Fruit fly (Drosophila melanogaster): ENCODE data around the gene PolE1.

PolE1 gene

DNA sequence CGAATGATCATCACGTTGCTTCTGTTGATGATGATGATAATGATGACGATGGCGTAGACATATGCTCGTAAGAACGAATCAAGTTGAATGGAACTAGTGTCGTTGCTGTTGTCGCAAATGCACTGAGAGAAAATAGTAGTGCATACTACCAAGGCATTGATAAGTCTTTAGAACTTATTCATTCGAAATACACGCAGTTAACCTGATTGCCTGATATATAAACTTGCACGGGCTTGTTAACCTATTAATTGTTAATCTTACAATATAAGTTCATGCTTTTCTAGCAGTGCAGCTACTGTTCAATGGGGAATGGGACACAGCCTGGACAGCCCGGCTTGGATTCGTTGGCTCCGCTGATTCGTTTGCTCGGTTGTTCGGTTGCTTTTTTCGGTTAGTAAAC lies 21.6 kb upstream of the PolE1 start (continued):
- TF ChIP-seq Scr (GFP tag; IDR thresholded peaks at IDR 0.05; ENCODE audit: partially characterized antibody): no peak
- TF ChIP-seq slbo (GFP tag; IDR thresholded peaks at IDR 0.05): peak; percentile 83
- peak; percentile 74 for TF ChIP-seq CG17385 (GFP tag; optimal IDR thresholded peaks at IDR 0.05)
- 0 out of 2 replicates have a peak, but pooled peaks have one; percentile 52 for TF ChIP-seq Taf1 (GFP tag; IDR thresholded peaks at IDR 0.05)
- TF ChIP-seq Dll (GFP tag; IDR thresholded peaks at IDR 0.05; ENCODE audit: partially characterized antibody): no peak
- peak; percentile 71 for TF ChIP-seq caup (GFP tag; optimal IDR thresholded peaks at IDR 0.05; ENCODE audit: severe bottlenecking)
- no peak for TF ChIP-seq vnd (GFP tag; IDR thresholded peaks at IDR 0.05; ENCODE audit: partially characterized antibody)
- 0 out of 2 replicates have a peak, but pooled peaks have one; percentile 57 for TF ChIP-seq CG16779 (GFP tag; IDR thresholded peaks at IDR 0.05)
- peak; percentile 86 for TF ChIP-seq CG2678 (tag; optimal IDR thresholded peaks at IDR 0.05)
- TF ChIP-seq dpn (GFP tag; optimal IDR thresholded peaks at IDR 0.05): peak; percentile 85 to 88
- peak; percentile 98 for TF ChIP-seq Ets65A (GFP tag)
- no peak for TF ChIP-seq cg (GFP tag; optimal IDR thresholded peaks at IDR 0.05)
- TF ChIP-seq klu (GFP tag; IDR thresholded peaks at IDR 0.05): peak; percentile 64
- peak; percentile 30 for TF ChIP-seq CG8281 (tag; optimal IDR thresholded peaks at IDR 0.05)
- no peak for TF ChIP-seq Doc3 (GFP tag; IDR thresholded peaks at IDR 0.05; ENCODE audit: partially characterized antibody)
- TF ChIP-seq CG3407 (GFP tag; optimal IDR thresholded peaks at IDR 0.05): peak; percentile 77
- peak; percentile 75 for TF ChIP-seq E2f1 (GFP tag; IDR thresholded peaks at IDR 0.05)
- TF ChIP-seq mam (GFP tag; optimal IDR thresholded peaks at IDR 0.05): peak; percentile 80
- TF ChIP-seq Bgb (GFP tag; IDR thresholded peaks at IDR 0.05; ENCODE audit: partially characterized antibody): no peak
- peak; percentile 31 for TF ChIP-seq sd (tag; optimal IDR thresholded peaks at IDR 0.05)
- TF ChIP-seq Hr78 (GFP tag; optimal IDR thresholded peaks at IDR 0.05): peak in 1 of 2 experiments; percentile 40
- peak; percentile 95 for TF ChIP-seq Drgx (GFP tag; IDR thresholded peaks at IDR 0.05)
- TF ChIP-seq HLHmδ (GFP tag; optimal IDR thresholded peaks at IDR 0.05): no peak
- TF ChIP-seq bcd (GFP tag; optimal IDR thresholded peaks at IDR 0.05): peak; percentile 78
- TF ChIP-seq Jarid2 (GFP tag; optimal IDR thresholded peaks at IDR 0.05): peak; percentile 30
- TF ChIP-seq disco-r (GFP tag; optimal IDR thresholded peaks at IDR 0.05): peak; percentile 78
- TF ChIP-seq croc (GFP tag; conservative IDR thresholded peaks at IDR 0.05): peak; percentile 74
- TF ChIP-seq cad (GFP tag; optimal IDR thresholded peaks at IDR 0.05): no peak
- TF ChIP-seq CG1024 (GFP tag; IDR thresholded peaks at IDR 0.05): peak; percentile 54; the same call in 1 of the 2 replicates
- TF ChIP-seq CG12299 (tag; optimal IDR thresholded peaks at IDR 0.05): peak; percentile 66
- peak; percentile 58; the same call in 1 of the 2 replicates for TF ChIP-seq CG5953 (GFP tag; IDR thresholded peaks at IDR 0.05)
- peak; percentile 58 for TF ChIP-seq CG9215 (GFP tag; IDR thresholded peaks at IDR 0.05)
- peak; percentile 33 for TF ChIP-seq emc (GFP tag; optimal IDR thresholded peaks at IDR 0.05)
- TF ChIP-seq hb (GFP tag; IDR thresholded peaks at IDR 0.05; ENCODE audit: partially characterized antibody): no peak
- peak; percentile 90 for TF ChIP-seq CG4424 (GFP tag; optimal IDR thresholded peaks at IDR 0.05)
- peak; percentile 51; the same call in 1 of the 3 replicates for TF ChIP-seq CG14050 (GFP tag; IDR thresholded peaks at IDR 0.05)
- peak in 1 of 2 experiments; percentile 84 for TF ChIP-seq eve (GFP tag; optimal IDR thresholded peaks at IDR 0.05)
- TF ChIP-seq CG3847 (GFP tag; IDR thresholded peaks at IDR 0.05): peak; percentile 51
- peak; percentile 69 for TF ChIP-seq ewg (GFP tag; optimal IDR thresholded peaks at IDR 0.05)
- TF ChIP-seq cas (GFP tag; IDR thresholded peaks at IDR 0.05): no peak
- peak; percentile 26 for TF ChIP-seq trh (GFP tag; optimal IDR thresholded peaks at IDR 0.05)
- peak; percentile 24 for TF ChIP-seq CG7271 (tag; optimal IDR thresholded peaks at IDR 0.05)
- peak; percentile 38 for TF ChIP-seq YL-1 (GFP tag; optimal IDR thresholded peaks at IDR 0.05)
- no peak for TF ChIP-seq CG1832 (GFP tag; optimal IDR thresholded peaks at IDR 0.05)
- TF ChIP-seq peb (GFP tag; IDR thresholded peaks at IDR 0.05): peak; percentile 63; the same call in 1 of the 2 replicates
- TF ChIP-seq fu2 (GFP tag; optimal IDR thresholded peaks at IDR 0.05): peak; percentile 71
- TF ChIP-seq CG2889 (GFP tag; IDR thresholded peaks at IDR 0.05): peak; percentile 50; the same call in 2 of the 3 replicates
- peak; percentile 78 for TF ChIP-seq CG1602 (GFP tag; optimal IDR thresholded peaks at IDR 0.05)
- TF ChIP-seq knrl (GFP tag; IDR thresholded peaks at IDR 0.05; ENCODE audit: partially characterized antibody): no peak
- peak; percentile 67 for TF ChIP-seq wdn (GFP tag; IDR thresholded peaks at IDR 0.05)
